Fruit fly (Drosophila melanogaster): ENCODE results near the gene CG11563.

CG11563 gene

DNA sequence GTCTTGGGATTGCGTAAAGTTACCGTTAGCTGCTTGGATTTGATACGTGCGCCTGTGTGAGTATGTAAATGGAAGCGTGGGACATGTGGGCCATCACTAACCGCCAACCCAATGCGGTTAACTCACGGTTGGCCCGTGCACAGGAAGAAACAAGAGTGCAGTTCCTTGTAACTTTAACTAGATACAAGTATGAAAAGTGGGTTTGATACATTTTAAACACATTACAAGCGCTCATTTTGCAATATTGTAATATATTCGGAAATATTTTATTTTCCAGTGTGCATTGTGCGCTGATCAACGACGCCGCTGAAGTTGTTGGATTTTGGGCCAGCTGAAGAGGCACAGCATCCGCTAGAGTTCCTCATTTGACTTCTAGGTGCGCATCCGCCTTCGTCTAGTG is 49.1 kb upstream of the CG11563 start (continued):
- TF ChIP-seq jumu (GFP tag; optimal IDR thresholded peaks at IDR 0.05), result peak; percentile 2
- peak; percentile 25; the same call in 1 of the 2 replicates for TF ChIP-seq CG1024 (GFP tag; IDR thresholded peaks at IDR 0.05)
- peak; percentile 79; the same call in 2 of the 3 replicates for TF ChIP-seq ci (GFP tag; IDR thresholded peaks at IDR 0.05)
- TF ChIP-seq scrt (GFP tag; optimal IDR thresholded peaks at IDR 0.05), result no peak
- TF ChIP-seq odd (GFP tag; optimal IDR thresholded peaks at IDR 0.05), result no peak
- TF ChIP-seq BtbVII (GFP tag; optimal IDR thresholded peaks at IDR 0.05), result no peak
- TF ChIP-seq Bdp1 (GFP tag; optimal IDR thresholded peaks at IDR 0.05), result peak; percentile 5
- no peak for TF ChIP-seq Hmr (GFP tag; optimal IDR thresholded peaks at IDR 0.05)
- no peak for TF ChIP-seq Sox100B (GFP tag; optimal IDR thresholded peaks at IDR 0.05)
- peak; percentile 7 for TF ChIP-seq Deaf1 (tag; optimal IDR thresholded peaks at IDR 0.05)
- peak; percentile 21; the same call in 1 of the 2 replicates for TF ChIP-seq H2.0 (GFP tag; IDR thresholded peaks at IDR 0.05)
- TF ChIP-seq chn (GFP tag; optimal IDR thresholded peaks at IDR 0.05), result peak; percentile 49
- no peak for TF ChIP-seq CG31365 (tag; optimal IDR thresholded peaks at IDR 0.05)
- no peak for TF ChIP-seq dan (GFP tag; IDR thresholded peaks at IDR 0.05)
- TF ChIP-seq tx (GFP tag; optimal IDR thresholded peaks at IDR 0.05), result no peak
- TF ChIP-seq CG4707 (GFP tag; optimal IDR thresholded peaks at IDR 0.05), result no peak
- TF ChIP-seq az2 (GFP tag; optimal IDR thresholded peaks at IDR 0.05), result peak; percentile 60
- TF ChIP-seq amos (GFP tag; IDR thresholded peaks at IDR 0.05; ENCODE audit: partially characterized antibody), result no peak
- no peak for TF ChIP-seq tap (tag; optimal IDR thresholded peaks at IDR 0.05)
- no peak for TF ChIP-seq CG7357 (GFP tag; IDR thresholded peaks at IDR 0.05)
- peak; percentile 56; the same call in 1 of the 2 replicates for TF ChIP-seq ara (GFP tag; IDR thresholded peaks at IDR 0.05)
- TF ChIP-seq Antp (GFP tag; optimal IDR thresholded peaks at IDR 0.05), result peak; percentile 20
- peak; percentile 64 for TF ChIP-seq CG2875 (GFP tag; optimal IDR thresholded peaks at IDR 0.05)
- TF ChIP-seq lola (GFP tag; optimal IDR thresholded peaks at IDR 0.05), result peak in 1 of 3 experiments; percentile 66
- peak; percentile 23 for TF ChIP-seq slp2 (GFP tag; optimal IDR thresholded peaks at IDR 0.05)
- TF ChIP-seq cato (GFP tag; optimal IDR thresholded peaks at IDR 0.05; ENCODE audit: borderline replicate concordance), result peak; percentile 4
- peak; percentile 16 for TF ChIP-seq Lhr (GFP tag; optimal IDR thresholded peaks at IDR 0.05)
- TF ChIP-seq CG6791 (GFP tag; IDR thresholded peaks at IDR 0.05; ENCODE audit: partially characterized antibody), result no peak
- no peak for TF ChIP-seq exex (tag; optimal IDR thresholded peaks at IDR 0.05)
- no peak for TF ChIP-seq CG9876 (GFP tag; optimal IDR thresholded peaks at IDR 0.05)
- no peak for TF ChIP-seq CG17612 (GFP tag; IDR thresholded peaks at IDR 0.05)
- no peak for TF ChIP-seq crc (GFP tag; optimal IDR thresholded peaks at IDR 0.05)
- TF ChIP-seq pnt (GFP tag; optimal IDR thresholded peaks at IDR 0.05), result peak; percentile 28
- TF ChIP-seq PHDP (tag; optimal IDR thresholded peaks at IDR 0.05), result peak; percentile 31
- TF ChIP-seq bbx (GFP tag; IDR thresholded peaks at IDR 0.05; ENCODE audit: partially characterized antibody), result 0 out of 2 replicates have a peak, but pooled peaks have one; percentile 21
- TF ChIP-seq tll (GFP tag; optimal IDR thresholded peaks at IDR 0.05), result no peak
- TF ChIP-seq bigmax (GFP tag; optimal IDR thresholded peaks at IDR 0.05), result no peak
- TF ChIP-seq gsb-n (tag; optimal IDR thresholded peaks at IDR 0.05), result peak; percentile 39
- no peak for TF ChIP-seq MTF-1 (GFP tag; optimal IDR thresholded peaks at IDR 0.05; ENCODE audit: borderline replicate concordance)
- no peak for TF ChIP-seq CG14860 (GFP tag; IDR thresholded peaks at IDR 0.05; ENCODE audit: partially characterized antibody)
- TF ChIP-seq Pdp1 (GFP tag; optimal IDR thresholded peaks at IDR 0.05), result peak in 1 of 2 experiments; percentile 31
- TF ChIP-seq crp (GFP tag; optimal IDR thresholded peaks at IDR 0.05), result no peak
- peak; percentile 67 for TF ChIP-seq Drgx (GFP tag; IDR thresholded peaks at IDR 0.05)
- TF ChIP-seq CG8924 (tag; optimal IDR thresholded peaks at IDR 0.05), result peak; percentile 4
- TF ChIP-seq onecut (GFP tag; IDR thresholded peaks at IDR 0.05), result no peak
- TF ChIP-seq CG13424 (tag; optimal IDR thresholded peaks at IDR 0.05), result peak; percentile 41
